Worm (Caenorhabditis elegans) whole organism, L3 larva: Measurements from ENCODE around the gene F52C9.3.

ENCODE experiments used
- R02D3.7 ChIP-seq: fragments of 150-350 bp; optimal IDR thresholded peaks from 2 replicates; lab custom pipeline; 2014; ENCODE audit warnings: missing biosample characterization, missing genetic modification characterization
- ZK546.5 ChIP-seq: sonication (generic microtip); optimal IDR thresholded peaks from 2 replicates; lab custom pipeline; 2017; ENCODE audit warnings: missing biosample characterization, missing genetic modification characterization
- aly-2 ChIP-seq: fragments of 150-350 bp; optimal IDR thresholded peaks from 2 replicates; lab custom pipeline; 2014; ENCODE audit warnings: missing biosample characterization, missing genetic modification characterization
- ama-1 ChIP-seq: fragments of 150-350 bp; optimal IDR thresholded peaks from 2 replicates; lab custom pipeline; 2018
- ceh-16 ChIP-seq: sonication (generic microtip); optimal IDR thresholded peaks from 2 replicates; lab custom pipeline; 2017; ENCODE audit warnings: missing biosample characterization, missing genetic modification characterization
- ceh-82 ChIP-seq: fragments of 150-350 bp; optimal IDR thresholded peaks from 2 replicates; lab custom pipeline; 2014; ENCODE audit warnings: missing biosample characterization, missing genetic modification characterization
- ceh-9 ChIP-seq: sonication (generic microtip); optimal IDR thresholded peaks from 2 replicates; lab custom pipeline; 2018; ENCODE audit warnings: missing biosample characterization, missing genetic modification characterization
- egl-27 ChIP-seq: sonication (generic microtip); optimal IDR thresholded peaks from 4 replicates; lab custom pipeline; 2017; ENCODE audit warnings: missing biosample characterization, missing genetic modification reagents, missing genetic modification characterization
- egl-5 ChIP-seq: fragments of 150-350 bp; optimal IDR thresholded peaks from 2 replicates; lab custom pipeline; 2017; ENCODE audit warnings: missing biosample characterization, missing genetic modification reagents, missing genetic modification characterization, inconsistent platforms
- elt-2 ChIP-seq: sonication (generic microtip); optimal IDR thresholded peaks from 2 replicates; lab custom pipeline; 2016; ENCODE audit warnings: missing genetic modification reagents, mild to moderate bottlenecking, missing genetic modification characterization, missing compliant biosample characterization
- elt-3 ChIP-seq, 3 experiments: fragments of 150-350 bp in 1 of 3; sonication (generic microtip) in 2 of 3; optimal IDR thresholded peaks; 2 replicates in 2 of 3; 4 replicates in 1 of 3; lab custom pipeline; 2014 to 2017; ENCODE audit warnings: missing biosample characterization in 3 of 3, missing genetic modification characterization in 3 of 3
- eor-1 ChIP-seq, 2 experiments: fragments of 150-350 bp; optimal IDR thresholded peaks; 2 replicates each; lab custom pipeline; 2014 to 2018; ENCODE audit warnings: missing biosample characterization in 2 of 2, missing genetic modification characterization in 2 of 2
- fkh-10 ChIP-seq: sonication (generic microtip); optimal IDR thresholded peaks from 2 replicates; lab custom pipeline; 2017; ENCODE audit warnings: missing biosample characterization, missing genetic modification reagents, missing genetic modification characterization
- fkh-2 ChIP-seq: fragments of 150-350 bp; optimal IDR thresholded peaks from 2 replicates; lab custom pipeline; 2014; ENCODE audit warnings: missing biosample characterization, missing genetic modification reagents, missing genetic modification characterization
- fos-1 ChIP-seq: fragments of 150-350 bp; optimal IDR thresholded peaks from 2 replicates; lab custom pipeline; 2014; ENCODE audit warnings: missing biosample characterization, missing genetic modification characterization
- hmg-11 ChIP-seq: sonication (generic microtip); optimal IDR thresholded peaks from 2 replicates; lab custom pipeline; 2016; ENCODE audit warnings: missing genetic modification characterization, missing compliant biosample characterization
- jun-1 ChIP-seq: fragments of 150-350 bp; optimal IDR thresholded peaks from 2 replicates; lab custom pipeline; 2014; ENCODE audit warnings: missing biosample characterization, missing genetic modification reagents, missing genetic modification characterization
- lin-15B ChIP-seq: fragments of 150-350 bp; optimal IDR thresholded peaks from 2 replicates; lab custom pipeline; 2014; ENCODE audit warnings: missing biosample characterization, missing genetic modification characterization
- lin-39 ChIP-seq: fragments of 150-350 bp; optimal IDR thresholded peaks from 2 replicates; lab custom pipeline; 2018; ENCODE audit warnings: missing biosample characterization, missing genetic modification reagents, missing genetic modification characterization
- lsy-12 ChIP-seq: sonication (generic microtip); optimal IDR thresholded peaks from 2 replicates; lab custom pipeline; 2016; ENCODE audit warnings: mild to moderate bottlenecking, missing genetic modification characterization, missing compliant biosample characterization
- mdl-1 ChIP-seq: fragments of 150-350 bp; optimal IDR thresholded peaks from 2 replicates; lab custom pipeline; 2014; ENCODE audit warnings: missing biosample characterization, missing genetic modification characterization
- mml-1 ChIP-seq: fragments of 150-350 bp; sonication (generic microtip); optimal IDR thresholded peaks from 3 replicates; lab custom pipeline; 2014; ENCODE audit warnings: missing biosample characterization, missing genetic modification characterization
- nfya-1 ChIP-seq: sonication (generic microtip); optimal IDR thresholded peaks from 2 replicates; lab custom pipeline; 2017; ENCODE audit warnings: missing genetic modification characterization, mild to moderate bottlenecking, missing compliant biosample characterization, antibody characterized with exemption, moderate library complexity; ENCODE audit not compliant: insufficient read depth
- nhr-11 ChIP-seq: fragments of 150-350 bp; optimal IDR thresholded peaks from 2 replicates; lab custom pipeline; 2014; ENCODE audit warnings: missing biosample characterization, missing genetic modification characterization
- nhr-12 ChIP-seq: fragments of 150-350 bp; optimal IDR thresholded peaks from 2 replicates; lab custom pipeline; 2014; ENCODE audit warnings: missing biosample characterization, missing genetic modification characterization
- nhr-23 ChIP-seq: fragments of 150-350 bp; optimal IDR thresholded peaks from 2 replicates; lab custom pipeline; 2014; ENCODE audit warnings: missing biosample characterization, missing genetic modification reagents, missing genetic modification characterization
- nhr-28 ChIP-seq: fragments of 150-350 bp; optimal IDR thresholded peaks from 2 replicates; lab custom pipeline; 2014; ENCODE audit warnings: missing biosample characterization, missing genetic modification characterization
- nhr-43 ChIP-seq: sonication (generic microtip); optimal IDR thresholded peaks from 2 replicates; lab custom pipeline; 2016; ENCODE audit warnings: mild to moderate bottlenecking, missing genetic modification characterization, missing compliant biosample characterization; ENCODE audit not compliant: poor library complexity, severe bottlenecking
- nhr-67 ChIP-seq: fragments of 150-350 bp; optimal IDR thresholded peaks from 2 replicates; lab custom pipeline; 2014; ENCODE audit warnings: missing biosample characterization, missing genetic modification characterization
- nhr-76 ChIP-seq: fragments of 150-350 bp; sonication (generic microtip); optimal IDR thresholded peaks from 5 replicates; lab custom pipeline; 2014; ENCODE audit warnings: missing biosample characterization, missing genetic modification characterization
- nhr-77 ChIP-seq: fragments of 150-350 bp; optimal IDR thresholded peaks from 2 replicates; lab custom pipeline; 2014; ENCODE audit warnings: missing biosample characterization, missing genetic modification characterization
- pha-4 ChIP-seq: fragments of 150-350 bp; optimal IDR thresholded peaks from 2 replicates; lab custom pipeline; 2014; ENCODE audit warnings: missing biosample characterization, missing genetic modification reagents, missing genetic modification characterization
- pqm-1 ChIP-seq: fragments of 150-350 bp; optimal IDR thresholded peaks from 2 replicates; lab custom pipeline; 2017; ENCODE audit warnings: missing biosample characterization, missing genetic modification characterization, inconsistent platforms
- sea-2 ChIP-seq: fragments of 150-350 bp; sonication (generic microtip); optimal IDR thresholded peaks from 4 replicates; lab custom pipeline; 2014; ENCODE audit warnings: missing biosample characterization, missing genetic modification reagents, missing genetic modification characterization
- skn-1 ChIP-seq: fragments of 150-350 bp; optimal IDR thresholded peaks from 2 replicates; lab custom pipeline; 2014; ENCODE audit warnings: missing biosample characterization, missing genetic modification characterization
- snpc-4 ChIP-seq: fragments of 150-350 bp; optimal IDR thresholded peaks from 2 replicates; lab custom pipeline; 2014; ENCODE audit warnings: missing biosample characterization, missing genetic modification characterization
- unc-39 ChIP-seq: sonication (generic microtip); optimal IDR thresholded peaks from 4 replicates; lab custom pipeline; 2017; ENCODE audit warnings: missing biosample characterization, missing genetic modification characterization
- zag-1 ChIP-seq: fragments of 150-350 bp; optimal IDR thresholded peaks from 2 replicates; lab custom pipeline; 2014; ENCODE audit warnings: missing biosample characterization, missing genetic modification characterization
- ztf-11 ChIP-seq: fragments of 150-350 bp; optimal IDR thresholded peaks from 2 replicates; lab custom pipeline; 2014; ENCODE audit warnings: missing biosample characterization, missing genetic modification characterization
- ztf-4 ChIP-seq: fragments of 150-350 bp; optimal IDR thresholded peaks from 2 replicates; lab custom pipeline; 2014; ENCODE audit warnings: missing biosample characterization, missing genetic modification characterization

The F52C9.3 gene

ce11 chrIII:5341382-5341781 lies 19.7 kb downstream of the F52C9.3 start, which contains the start of gene ZK121.2:
Gene ZK121.2, plus strand, starts transcription at chrIII:5341682.
- TF ChIP-seq R02D3.7 (tag; lab: Kevin White, UChicago) = no peak
- TF ChIP-seq nfya-1 (tag; lab: Kevin White, UChicago) = no peak
- TF ChIP-seq mml-1 = no peak
- no peak for TF ChIP-seq nhr-11 (tag; lab: Kevin White, UChicago)
- no peak for TF ChIP-seq fkh-2
- TF ChIP-seq egl-5 (tag; lab: Kevin White, UChicago) = no peak
- TF ChIP-seq nhr-12 (tag; lab: Kevin White, UChicago) = no peak
- TF ChIP-seq jun-1 = no peak
- no peak for TF ChIP-seq nhr-77 (tag; lab: Kevin White, UChicago)
- no peak for TF ChIP-seq egl-27 (tag; lab: Kevin White, UChicago)
- TF ChIP-seq nhr-28 (tag; lab: Kevin White, UChicago) = no peak
- no peak for TF ChIP-seq ZK546.5
- TF ChIP-seq, all 47 proteins: peak for 0

ce11 chrIII:5343555-5343954 lies 21.9 kb downstream of the F52C9.3 start:
- TF ChIP-seq lin-39 (tag; lab: Kevin White, UChicago) (no peak), nhr-43 (tag; lab: Kevin White, UChicago) (no peak), elt-2 (tag; lab: Kevin White, UChicago) (no peak), ceh-82 (tag; lab: Kevin White, UChicago) (no peak), ztf-4 (tag; lab: Kevin White, UChicago) (no peak), lsy-12 (tag; lab: Kevin White, UChicago) (no peak), egl-27 (tag; lab: Kevin White, UChicago) (no peak), snpc-4 (tag; lab: Kevin White, UChicago) (no peak), lin-15B (no peak), nhr-11 (tag; lab: Kevin White, UChicago) (no peak), mdl-1 (tag; lab: Kevin White, UChicago) (no peak)

ce11 chrIII:5344561-5344960 lies 22.9 kb downstream of the F52C9.3 start:
- TF ChIP-seq egl-5 (tag; lab: Kevin White, UChicago) (no peak), lsy-12 (tag; lab: Kevin White, UChicago) (no peak), sea-2 (GFP tag; lab: Kevin White, UChicago) (no peak), nhr-43 (tag; lab: Kevin White, UChicago) (no peak), hmg-11 (tag; lab: Kevin White, UChicago) (no peak), ceh-9 (tag; lab: Kevin White, UChicago) (no peak), jun-1 (no peak), unc-39 (no peak), elt-2 (tag; lab: Kevin White, UChicago) (no peak), pqm-1 (tag; lab: Kevin White, UChicago) (no peak)

ce11 chrIII:5346017-5346416 lies 24.3 kb downstream of the F52C9.3 start, which contains the start of gene glrx-21:
Gene glrx-21, minus strand, starts transcription at chrIII:5346117.
- no peak for TF ChIP-seq sea-2 (GFP tag; lab: Kevin White, UChicago)
- no peak for TF ChIP-seq elt-3 (tag; optimal IDR thresholded peaks at IDR 0.05; lab: Kevin White, UChicago)
- no peak for TF ChIP-seq nhr-11 (tag; lab: Kevin White, UChicago)
- TF ChIP-seq mml-1 = no peak
- no peak for TF ChIP-seq snpc-4 (tag; lab: Kevin White, UChicago)
- TF ChIP-seq skn-1 = no peak
- TF ChIP-seq R02D3.7 (tag; lab: Kevin White, UChicago) = no peak
- TF ChIP-seq lin-39 (tag; lab: Kevin White, UChicago) = no peak
- TF ChIP-seq nhr-23 = no peak
- TF ChIP-seq, all 47 proteins: peak for 0

- TF ChIP-seq elt-3 (tag; optimal IDR thresholded peaks at IDR 0.05; lab: Kevin White, UChicago) = no peak
- TF ChIP-seq jun-1 = peak; percentile 37
- TF ChIP-seq zag-1 (tag; lab: Kevin White, UChicago) = no peak
- no peak for TF ChIP-seq ztf-11
- TF ChIP-seq aly-2 = no peak
- no peak for TF ChIP-seq nhr-11 (tag; lab: Kevin White, UChicago)
- no peak for TF ChIP-seq fkh-10 (GFP tag; lab: Kevin White, UChicago)
- TF ChIP-seq sea-2 (GFP tag; lab: Kevin White, UChicago) = no peak
- no peak for TF ChIP-seq ztf-4 (tag; lab: Kevin White, UChicago)
- no peak for TF ChIP-seq ZK546.5
- peak; percentile 41 for TF ChIP-seq R02D3.7 (tag; lab: Kevin White, UChicago)
- TF ChIP-seq ama-1 (lab: Kevin White, UChicago) = no peak
- no peak for TF ChIP-seq fkh-2
- peak; percentile 80 for TF ChIP-seq nhr-23
- TF ChIP-seq lin-39 (tag; lab: Kevin White, UChicago) = peak; percentile 16
- peak; percentile 74 for TF ChIP-seq snpc-4 (tag; lab: Kevin White, UChicago)
- no peak for TF ChIP-seq nhr-76 (tag; lab: Kevin White, UChicago)
- TF ChIP-seq hmg-11 (tag; lab: Kevin White, UChicago) = peak; percentile 32
- peak; percentile 86 for TF ChIP-seq lsy-12 (tag; lab: Kevin White, UChicago)
- peak; percentile 86 for TF ChIP-seq lin-15B
- peak; percentile 25 for TF ChIP-seq elt-2 (tag; lab: Kevin White, UChicago)
- no peak for TF ChIP-seq mdl-1 (tag; lab: Kevin White, UChicago)
- TF ChIP-seq egl-5 (tag; lab: Kevin White, UChicago) = peak; percentile 18
- TF ChIP-seq fos-1 = no peak
- TF ChIP-seq pha-4 = peak; percentile 80
- no peak for TF ChIP-seq ceh-16 (tag; lab: Kevin White, UChicago)
- TF ChIP-seq nfya-1 (tag; lab: Kevin White, UChicago) = peak; percentile 79
- no peak for TF ChIP-seq nhr-12 (tag; lab: Kevin White, UChicago)
- no peak for TF ChIP-seq unc-39
- TF ChIP-seq nhr-77 (tag; lab: Kevin White, UChicago) = no peak
- no peak for TF ChIP-seq nhr-67 (tag; lab: Kevin White, UChicago)
- TF ChIP-seq eor-1 (tag; optimal IDR thresholded peaks at IDR 0.05; lab: Kevin White, UChicago) = no peak
Measured at ce11 chrIII:5349250-5349649, 27.6 kb downstream of the F52C9.3 start, which contains the start of gene thoc-5. Gene thoc-5, minus strand, starts transcription at chrIII:5349401.
